Fruit fly (Drosophila melanogaster) whole organism, adult: ENCODE measurements around the gene CG13614.
A peak's percentile ranks its signal among the peaks of the same experiment; 100 is the strongest.

Experiments
- CG12768 ChIP-seq: fragments of 200-800 bp; sonication (Bioruptor generic); optimal IDR thresholded peaks from 2 replicates; lab custom pipeline; 2017; ENCODE audit warnings: missing biosample characterization, missing genetic modification characterization, mild to moderate bottlenecking, moderate library complexity, missing genetic modification reagents
- CG14711 ChIP-seq: fragments of 200-800 bp; sonication (Bioruptor generic); optimal IDR thresholded peaks from 2 replicates; lab custom pipeline; 2018; ENCODE audit warnings: missing biosample characterization, mild to moderate bottlenecking, missing genetic modification characterization, moderate library complexity
- CG33017 ChIP-seq: fragments of 200-800 bp; sonication (Bioruptor generic); optimal IDR thresholded peaks from 2 replicates; lab custom pipeline; 2018; ENCODE audit warnings: missing biosample characterization, mild to moderate bottlenecking, missing genetic modification characterization, moderate library complexity
- CG7045 ChIP-seq: fragments of 200-800 bp; sonication (Bioruptor generic); optimal IDR thresholded peaks from 2 replicates; lab custom pipeline; 2017; ENCODE audit warnings: missing biosample characterization, mild to moderate bottlenecking, missing genetic modification characterization
- CG7101 ChIP-seq: fragments of 200-800 bp; sonication (Bioruptor generic); optimal IDR thresholded peaks from 2 replicates; lab custom pipeline; 2018; ENCODE audit warnings: missing biosample characterization, mild to moderate bottlenecking, missing genetic modification characterization, moderate library complexity
- Hr96 ChIP-seq: fragments of 200-800 bp; sonication (Bioruptor generic); optimal IDR thresholded peaks from 2 replicates; lab custom pipeline; 2016; ENCODE audit warnings: missing biosample characterization, missing genetic modification characterization
- Mnt ChIP-seq: fragments of 200-800 bp; sonication (Bioruptor generic); optimal IDR thresholded peaks from 2 replicates; lab custom pipeline; 2016; ENCODE audit warnings: missing biosample characterization, mild to moderate bottlenecking, missing genetic modification characterization
- cnc ChIP-seq, 2 experiments: fragments of >200 bp; optimal IDR thresholded peaks; 2 replicates each; lab custom pipeline; 2017
- kay ChIP-seq: fragments of 200-800 bp; sonication (Bioruptor generic); peaks from one replicate; lab custom pipeline; 2016; ENCODE audit warnings: missing biosample characterization, missing genetic modification characterization, borderline replicate concordance
- ovo ChIP-seq: fragments of 200-800 bp; sonication (Bioruptor generic); optimal IDR thresholded peaks from 2 replicates; lab custom pipeline; 2016; ENCODE audit warnings: missing biosample characterization, missing genetic modification characterization
- pad ChIP-seq: fragments of 200-800 bp; sonication (Bioruptor generic); optimal IDR thresholded peaks from 3 replicates; lab custom pipeline; 2017; ENCODE audit warnings: missing biosample characterization, missing genetic modification characterization, mild to moderate bottlenecking, moderate library complexity, missing genetic modification reagents
- tj ChIP-seq: fragments of 200-800 bp; sonication (Bioruptor generic); optimal IDR thresholded peaks from 3 replicates; lab custom pipeline; 2017; ENCODE audit warnings: missing biosample characterization, mild to moderate bottlenecking, missing genetic modification characterization, moderate library complexity
- toe ChIP-seq: fragments of 200-800 bp; sonication (Bioruptor generic); optimal IDR thresholded peaks from 2 replicates; lab custom pipeline; 2016; ENCODE audit warnings: missing biosample characterization, missing genetic modification characterization

DNA sequence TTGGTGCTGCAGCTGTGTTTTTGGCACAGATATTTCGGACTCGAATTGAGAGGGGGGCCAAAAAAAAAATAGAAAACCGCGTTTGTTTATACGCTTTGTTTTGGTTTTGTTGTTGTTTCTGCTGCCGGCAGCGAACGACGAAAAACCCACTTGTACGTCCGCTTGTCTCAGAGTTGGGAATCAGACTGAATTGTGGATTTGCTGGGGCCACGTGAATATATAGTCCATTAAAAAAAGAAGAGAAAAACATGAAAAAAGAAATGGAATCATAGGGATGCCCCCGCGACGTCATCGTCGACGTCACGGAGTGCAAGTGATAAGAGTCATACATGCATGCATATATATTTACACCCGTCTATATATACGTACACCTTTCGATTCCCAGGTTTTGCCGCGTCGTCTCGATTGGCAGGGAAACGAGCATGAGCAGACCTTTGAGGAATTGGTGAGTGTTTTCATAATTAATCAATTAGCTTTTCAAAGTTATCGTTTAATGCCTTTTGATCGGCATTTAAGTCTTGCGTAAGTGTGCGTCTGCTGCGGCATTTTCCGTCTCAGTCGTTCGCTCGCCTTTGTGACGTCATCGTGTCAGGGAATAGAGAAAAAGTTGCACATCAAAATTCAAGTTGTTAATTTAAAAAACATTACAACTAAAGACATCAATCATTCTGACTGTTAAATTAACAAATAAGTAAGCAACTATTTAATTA, 49.6 kb upstream of the CG13614 start:
- TF ChIP-seq CG14711 (tag; lab: Kevin White, UChicago) (no peak), pad (GFP tag; lab: Kevin White, UChicago) (no peak), toe (GFP tag; lab: Kevin White, UChicago) (no peak), CG7045 (GFP tag; lab: Kevin White, UChicago) (no peak), Hr96 (GFP tag; lab: Kevin White, UChicago) (no peak), Mnt (GFP tag; lab: Kevin White, UChicago) (peak; percentile 70), cnc (optimal IDR thresholded peaks at IDR 0.05; lab: Kevin White, UChicago) (no peak), CG33017 (tag; lab: Kevin White, UChicago) (no peak), CG12768 (GFP tag; lab: Kevin White, UChicago) (peak; percentile 39), kay (GFP tag; lab: Kevin White, UChicago) (peak; percentile 97), tj (GFP tag; lab: Kevin White, UChicago) (peak; percentile 58), ovo (GFP tag; lab: Kevin White, UChicago) (no peak), CG7101 (tag; lab: Kevin White, UChicago) (no peak)
